Worm (Caenorhabditis elegans) whole organism, L1 larva: Measurements from ENCODE around the gene B0410.1.

Experiments used
- C04F5.9 ChIP-seq: sonication (generic microtip); optimal IDR thresholded peaks from 2 replicates; lab custom pipeline; 2016; ENCODE audit warnings: missing genetic modification characterization, missing compliant biosample characterization
- F16B12.6 ChIP-seq: fragments of 150-350 bp; optimal IDR thresholded peaks from 2 replicates; lab custom pipeline; 2014; ENCODE audit warnings: missing biosample characterization, missing genetic modification characterization
- Y116A8C.19 ChIP-seq: sonication (generic microtip); optimal IDR thresholded peaks from 2 replicates; lab custom pipeline; 2016; ENCODE audit warnings: missing compliant biosample characterization, missing genetic modification characterization, borderline replicate concordance
- alr-1 ChIP-seq: fragments of 200-800 bp; sonication (Bioruptor generic); optimal IDR thresholded peaks from 2 replicates; lab custom pipeline; 2018; ENCODE audit warnings: borderline replicate concordance, mild to moderate bottlenecking, missing genetic modification characterization, missing compliant biosample characterization
- aly-2 ChIP-seq: fragments of 150-350 bp; optimal IDR thresholded peaks from 2 replicates; lab custom pipeline; 2014; ENCODE audit warnings: missing biosample characterization, missing genetic modification characterization
- blmp-1 ChIP-seq: fragments of 150-350 bp; optimal IDR thresholded peaks from 2 replicates; lab custom pipeline; 2014; ENCODE audit warnings: missing biosample characterization, missing genetic modification characterization
- ceh-90 ChIP-seq: sonication (generic microtip); optimal IDR thresholded peaks from 2 replicates; lab custom pipeline; 2016; ENCODE audit warnings: missing genetic modification characterization, missing compliant biosample characterization
- ces-1 ChIP-seq: fragments of 150-350 bp; optimal IDR thresholded peaks from 2 replicates; lab custom pipeline; 2014; ENCODE audit warnings: missing biosample characterization, missing genetic modification reagents, missing genetic modification characterization
- dsc-1 ChIP-seq: sonication (generic microtip); optimal IDR thresholded peaks from 2 replicates; lab custom pipeline; 2016; ENCODE audit warnings: mild to moderate bottlenecking, missing genetic modification characterization, missing compliant biosample characterization
- efl-3 ChIP-seq: fragments of 200-800 bp; sonication (Bioruptor generic); optimal IDR thresholded peaks from 2 replicates; lab custom pipeline; 2018; ENCODE audit warnings: mild to moderate bottlenecking, missing genetic modification characterization, missing compliant biosample characterization
- egl-13 ChIP-seq: sonication (generic microtip); optimal IDR thresholded peaks from 2 replicates; lab custom pipeline; 2016; ENCODE audit warnings: missing genotype, missing genetic modification reagents, missing genetic modification characterization, missing compliant biosample characterization
- egl-27 ChIP-seq, 2 experiments: fragments of 150-350 bp in 1 of 2; sonication (generic microtip); optimal IDR thresholded peaks; 3 replicates each; lab custom pipeline; 2017 to 2018; ENCODE audit warnings: missing biosample characterization in 2 of 2, missing genetic modification characterization in 2 of 2, missing genetic modification reagents in 2 of 2
- elt-3 ChIP-seq, 6 experiments: fragments of 150-350 bp in 1 of 6; sonication (generic microtip); optimal IDR thresholded peaks; 2 replicates each; lab custom pipeline; 2017 to 2018; ENCODE audit warnings: missing biosample characterization in 6 of 6, missing genetic modification characterization in 6 of 6, inconsistent platforms in 1 of 6
- fkh-10 ChIP-seq: sonication (generic microtip); optimal IDR thresholded peaks from 2 replicates; lab custom pipeline; 2017; ENCODE audit warnings: missing biosample characterization, missing genetic modification reagents, missing genetic modification characterization
- fkh-4 ChIP-seq: sonication (generic microtip); optimal IDR thresholded peaks from 2 replicates; lab custom pipeline; 2016; ENCODE audit warnings: missing compliant biosample characterization, missing genetic modification characterization, borderline replicate concordance
- jun-1 ChIP-seq: fragments of 150-350 bp; optimal IDR thresholded peaks from 2 replicates; lab custom pipeline; 2014; ENCODE audit warnings: missing biosample characterization, missing genetic modification reagents, missing genetic modification characterization
- lin-14 ChIP-seq: fragments of 200-800 bp; sonication (Bioruptor generic); optimal IDR thresholded peaks from 2 replicates; lab custom pipeline; 2018; ENCODE audit warnings: mild to moderate bottlenecking, missing genetic modification characterization, moderate library complexity, missing compliant biosample characterization
- lin-15B ChIP-seq: fragments of 150-350 bp; sonication (generic microtip); optimal IDR thresholded peaks from 3 replicates; lab custom pipeline; 2014; ENCODE audit warnings: missing biosample characterization, missing genetic modification characterization
- lin-35 ChIP-seq, 2 experiments: fragments of 150-350 bp; optimal IDR thresholded peaks; 2 replicates each; lab custom pipeline; 2014; ENCODE audit warnings: missing biosample characterization in 2 of 2, missing genetic modification characterization in 2 of 2, missing genetic modification reagents in 2 of 2
- lir-3 ChIP-seq: sonication (generic microtip); optimal IDR thresholded peaks from 2 replicates; lab custom pipeline; 2016; ENCODE audit warnings: mild to moderate bottlenecking, missing genetic modification characterization, moderate library complexity, missing compliant biosample characterization; ENCODE audit not compliant: poor library complexity
- lsy-2 ChIP-seq, 2 experiments: fragments of 150-350 bp; optimal IDR thresholded peaks; 2 replicates each; lab custom pipeline; 2014; ENCODE audit warnings: missing biosample characterization in 2 of 2, missing genetic modification characterization in 2 of 2
- mab-9 ChIP-seq: fragments of 200-800 bp; sonication (Bioruptor generic); IDR thresholded peaks from 2 replicates; pipeline ENCODE4 v1.3.6; 2022; ENCODE audit warnings: missing genetic modification reagents, missing genetic modification characterization, missing compliant biosample characterization
- nhr-12 ChIP-seq: sonication (generic microtip); optimal IDR thresholded peaks from 2 replicates; lab custom pipeline; 2017; ENCODE audit warnings: missing biosample characterization, missing genetic modification characterization
- nhr-20 ChIP-seq: sonication (generic microtip); optimal IDR thresholded peaks from 2 replicates; lab custom pipeline; 2016; ENCODE audit warnings: mild to moderate bottlenecking, missing genetic modification characterization, missing compliant biosample characterization
- nhr-71 ChIP-seq: sonication (generic microtip); optimal IDR thresholded peaks from 2 replicates; lab custom pipeline; 2016; ENCODE audit warnings: mild to moderate bottlenecking, missing genetic modification characterization, moderate library complexity, missing compliant biosample characterization
- nhr-76 ChIP-seq: sonication (generic microtip); optimal IDR thresholded peaks from 2 replicates; lab custom pipeline; 2017; ENCODE audit warnings: missing biosample characterization, missing genetic modification characterization
- nhr-84 ChIP-seq: sonication (generic microtip); optimal IDR thresholded peaks from 2 replicates; lab custom pipeline; 2017; ENCODE audit warnings: missing biosample characterization, missing genetic modification characterization
- nhr-85 ChIP-seq: sonication (generic microtip); peaks from one replicate; lab custom pipeline; 2016; ENCODE audit warnings: missing genetic modification characterization, inconsistent platforms, missing compliant biosample characterization
- nhr-90 ChIP-seq: sonication (generic microtip); optimal IDR thresholded peaks from 2 replicates; lab custom pipeline; 2016; ENCODE audit warnings: mild to moderate bottlenecking, missing genetic modification characterization, missing compliant biosample characterization; ENCODE audit not compliant: poor library complexity
- pqm-1 ChIP-seq: sonication (generic microtip); optimal IDR thresholded peaks from 3 replicates; lab custom pipeline; 2017; ENCODE audit warnings: missing biosample characterization, missing genetic modification characterization
- skn-1 ChIP-seq: fragments of 150-350 bp; optimal IDR thresholded peaks from 2 replicates; lab custom pipeline; 2014; ENCODE audit warnings: missing biosample characterization, missing genetic modification characterization
- snu-23 ChIP-seq: sonication (generic microtip); optimal IDR thresholded peaks from 2 replicates; lab custom pipeline; 2016; ENCODE audit warnings: missing genetic modification characterization, missing compliant biosample characterization
- sptf-1 ChIP-seq: fragments of 150-350 bp; optimal IDR thresholded peaks from 2 replicates; lab custom pipeline; 2014; ENCODE audit warnings: missing biosample characterization, missing genetic modification characterization
- sup-37 ChIP-seq: fragments of 200-800 bp; sonication (Bioruptor generic); optimal IDR thresholded peaks from 2 replicates; lab custom pipeline; 2018; ENCODE audit warnings: mild to moderate bottlenecking, missing genetic modification characterization, missing compliant biosample characterization
- tbx-2 ChIP-seq: sonication (generic microtip); optimal IDR thresholded peaks from 2 replicates; lab custom pipeline; 2016; ENCODE audit warnings: missing genetic modification characterization, missing compliant biosample characterization
- tlp-1 ChIP-seq: fragments of 150-350 bp; optimal IDR thresholded peaks from 2 replicates; lab custom pipeline; 2014; ENCODE audit warnings: missing biosample characterization, missing genetic modification characterization
- unc-130 ChIP-seq: fragments of 150-350 bp; optimal IDR thresholded peaks from 2 replicates; lab custom pipeline; 2017; ENCODE audit warnings: missing biosample characterization, missing genetic modification characterization, inconsistent platforms
- vab-15 ChIP-seq: sonication (generic microtip); optimal IDR thresholded peaks from 2 replicates; lab custom pipeline; 2017; ENCODE audit warnings: missing genotype, mild to moderate bottlenecking, missing genetic modification characterization, missing compliant biosample characterization
- xbp-1 ChIP-seq: sonication (generic microtip); optimal IDR thresholded peaks from 2 replicates; lab custom pipeline; 2016; ENCODE audit warnings: missing genetic modification characterization, missing compliant biosample characterization
- zip-4 ChIP-seq: fragments of 200-800 bp; sonication (Bioruptor generic); optimal IDR thresholded peaks from 2 replicates; lab custom pipeline; 2018; ENCODE audit warnings: mild to moderate bottlenecking, missing genetic modification characterization, moderate library complexity, missing compliant biosample characterization

B0410.1 gene

ce11 chrX:2858380-2858779, 36.0 kb upstream of the B0410.1 start (continued):
- peak in 1 of 2 experiments; percentile 9 for TF ChIP-seq lsy-2 (tag; optimal IDR thresholded peaks at IDR 0.05; lab: Kevin White, UChicago)
- TF ChIP-seq lin-35 (GFP tag; optimal IDR thresholded peaks at IDR 0.05; lab: Kevin White, UChicago): peak in 1 of 2 experiments; percentile 57

- TF ChIP-seq nhr-85 (tag; lab: Kevin White, UChicago): peak; percentile 28
- no peak for TF ChIP-seq sptf-1 (tag; lab: Kevin White, UChicago)
These were observed 32.0 kb upstream of the B0410.1 start, which contains the start of gene comt-1 for ce11 chrX:2862372-2862771. TSS of gene comt-1 (minus strand) at chrX:2862472.

ce11 chrX:2863946-2864345, 30.4 kb upstream of the B0410.1 start, which contains the start of gene F53B3.6:
TSS of gene F53B3.6 (plus strand) at chrX:2864229.
- no peak for TF ChIP-seq nhr-12 (tag; lab: Kevin White, UChicago)
- TF ChIP-seq fkh-10 (GFP tag; lab: Kevin White, UChicago): no peak
- TF ChIP-seq dsc-1 (tag; lab: Kevin White, UChicago): no peak
- TF ChIP-seq pqm-1 (tag; lab: Kevin White, UChicago): no peak
- peak; percentile 17 for TF ChIP-seq nhr-71 (tag; lab: Kevin White, UChicago)
- TF ChIP-seq tbx-2 (tag; lab: Kevin White, UChicago): peak; percentile 4
- peak; percentile 45 for TF ChIP-seq lin-14 (GFP tag; lab: Kevin White, UChicago)
- TF ChIP-seq ceh-90 (tag; lab: Kevin White, UChicago): no peak
- TF ChIP-seq tlp-1 (tag; lab: Kevin White, UChicago): no peak
- no peak for TF ChIP-seq skn-1 (tag; lab: Kevin White, UChicago)
- TF ChIP-seq nhr-76 (tag; lab: Kevin White, UChicago): no peak
- no peak for TF ChIP-seq xbp-1
- TF ChIP-seq egl-13: no peak
- TF ChIP-seq fkh-4 (tag; lab: Kevin White, UChicago): no peak
- no peak for TF ChIP-seq Y116A8C.19 (tag; lab: Kevin White, UChicago)
- TF ChIP-seq ces-1 (GFP tag; lab: Kevin White, UChicago): no peak
- TF ChIP-seq C04F5.9: no peak
- no peak for TF ChIP-seq F16B12.6 (tag; lab: Kevin White, UChicago)
- TF ChIP-seq egl-27 (tag; optimal IDR thresholded peaks at IDR 0.05; lab: Kevin White, UChicago): no peak
- peak in 4 of 6 experiments; percentile 20 to 72 (median 51) for TF ChIP-seq elt-3 (tag; optimal IDR thresholded peaks at IDR 0.05; lab: Kevin White, UChicago)
- TF ChIP-seq zip-4 (GFP tag; lab: Kevin White, UChicago): no peak
- peak; percentile 66 for TF ChIP-seq nhr-85 (tag; lab: Kevin White, UChicago)
- no peak for TF ChIP-seq vab-15 (tag; lab: Kevin White, UChicago)
- TF ChIP-seq alr-1: no peak
- no peak for TF ChIP-seq lin-15B (tag; lab: Kevin White, UChicago)
- TF ChIP-seq efl-3: no peak
- TF ChIP-seq snu-23 (GFP tag; lab: Kevin White, UChicago): peak; percentile 38
- no peak for TF ChIP-seq nhr-90 (tag; lab: Kevin White, UChicago)
- peak; percentile 80 for TF ChIP-seq blmp-1 (tag; lab: Kevin White, UChicago)
- TF ChIP-seq nhr-84 (tag; lab: Kevin White, UChicago): no peak
- no peak for TF ChIP-seq lir-3 (tag; lab: Kevin White, UChicago)
- no peak for TF ChIP-seq sup-37 (GFP tag; lab: Kevin White, UChicago)
- TF ChIP-seq unc-130 (tag; lab: Kevin White, UChicago): no peak
- peak; percentile 27 for TF ChIP-seq nhr-20 (tag; lab: Kevin White, UChicago)
- TF ChIP-seq jun-1 (tag; lab: Kevin White, UChicago): no peak
- no peak for TF ChIP-seq aly-2 (tag; lab: Kevin White, UChicago)
- TF ChIP-seq mab-9 (GFP tag; lab: Robert Waterston, UW): no peak
- TF ChIP-seq, all 84 proteins: peak for 8
